Fruit fly (Drosophila melanogaster) whole organism, embryonic: ENCODE data around the gene rasp.

Experiments
- Awh ChIP-seq: fragments of 200-800 bp; sonication (Bioruptor generic); IDR thresholded peaks from 2 replicates; pipeline ENCODE4, ENCODE4 v1.3.6; 2022; ENCODE audit warnings: missing biosample characterization, missing genetic modification characterization
- B-H2 ChIP-seq: fragments of 200-800 bp; sonication (Bioruptor generic); optimal IDR thresholded peaks from 2 replicates; lab custom pipeline; 2018; ENCODE audit warnings: missing biosample characterization, mild to moderate bottlenecking, missing genetic modification characterization
- Bteb2 ChIP-seq: fragments of 200-800 bp; sonication (Bioruptor generic); optimal IDR thresholded peaks from 2 replicates; lab custom pipeline; 2016; ENCODE audit warnings: missing biosample characterization, missing genetic modification characterization
- CG10462 ChIP-seq: fragments of 200-800 bp; sonication (Bioruptor generic); optimal IDR thresholded peaks from 2 replicates; lab custom pipeline; 2016; ENCODE audit warnings: missing biosample characterization, missing genetic modification characterization
- CG10565 ChIP-seq: fragments of 200-800 bp; sonication (Bioruptor generic); optimal IDR thresholded peaks from 3 replicates; lab custom pipeline; 2016; ENCODE audit warnings: missing biosample characterization, mild to moderate bottlenecking, missing genetic modification characterization
- CG11560 ChIP-seq: fragments of 200-800 bp; sonication (Bioruptor generic); IDR thresholded peaks from 3 replicates; pipeline ENCODE4 v1.3.6; 2022; ENCODE audit warnings: missing biosample characterization, missing genetic modification characterization
- CG14710 ChIP-seq: fragments of 200-800 bp; sonication (Bioruptor generic); optimal IDR thresholded peaks from 3 replicates; lab custom pipeline; 2019; ENCODE audit warnings: missing biosample characterization, mild to moderate bottlenecking, missing genetic modification characterization, moderate library complexity
- CG17912 ChIP-seq: fragments of 200-800 bp; sonication (Bioruptor generic); optimal IDR thresholded peaks from 2 replicates; lab custom pipeline; 2018; ENCODE audit warnings: missing biosample characterization, mild to moderate bottlenecking, missing genetic modification characterization
- CG18262 ChIP-seq: fragments of 200-800 bp; optimal IDR thresholded peaks from 3 replicates; lab custom pipeline; 2019; ENCODE audit warnings: missing biosample characterization, mild to moderate bottlenecking, missing genetic modification characterization, moderate library complexity
- CG31224 ChIP-seq: fragments of 200-800 bp; sonication (Bioruptor generic); IDR thresholded peaks from 2 replicates; pipeline ENCODE4 v1.3.6; 2022; ENCODE audit warnings: missing biosample characterization, missing genetic modification characterization
- CG31388 ChIP-seq: fragments of 200-800 bp; sonication (Bioruptor generic); optimal IDR thresholded peaks from 2 replicates; lab custom pipeline; 2016; ENCODE audit warnings: missing biosample characterization, missing genetic modification characterization
- CG3163 ChIP-seq: fragments of 200-800 bp; sonication (Bioruptor generic); optimal IDR thresholded peaks from 3 replicates; lab custom pipeline; 2016; ENCODE audit warnings: missing biosample characterization, missing genetic modification characterization
- CG8089 ChIP-seq: fragments of 200-800 bp; sonication (Bioruptor generic); optimal IDR thresholded peaks from 3 replicates; lab custom pipeline; 2016; ENCODE audit warnings: missing biosample characterization, missing genetic modification characterization
- Doc2 ChIP-seq: fragments of 200-800 bp; sonication (Bioruptor generic); IDR thresholded peaks from 2 replicates; pipeline ENCODE4 v1.3.6; 2022; ENCODE audit warnings: missing biosample characterization, missing genetic modification characterization
- Dref ChIP-seq: fragments of 200-800 bp; sonication (Bioruptor generic); IDR thresholded peaks from 2 replicates; pipeline ENCODE4 v1.3.6; 2022; ENCODE audit warnings: missing biosample characterization, missing genetic modification characterization
- Drgx ChIP-seq: fragments of 200-800 bp; sonication (Bioruptor generic); IDR thresholded peaks from 2 replicates; pipeline ENCODE4 v1.3.6; 2022; ENCODE audit warnings: missing biosample characterization, missing genetic modification characterization
- H2.0 ChIP-seq: fragments of 200-800 bp; sonication (Bioruptor generic); IDR thresholded peaks from 2 replicates; pipeline ENCODE4 v1.3.6; 2022; ENCODE audit warnings: missing biosample characterization, missing genetic modification characterization
- Hmx ChIP-seq: fragments of 200-800 bp; sonication (Bioruptor generic); optimal IDR thresholded peaks from 2 replicates; lab custom pipeline; 2016; ENCODE audit warnings: missing biosample characterization, missing genetic modification characterization
- Lpt ChIP-seq: fragments of >200 bp; optimal IDR thresholded peaks from 2 replicates; lab custom pipeline; 2018; ENCODE audit warnings: missing biosample characterization, missing genetic modification characterization
- Nf-YB ChIP-seq: fragments of 200-800 bp; sonication (Bioruptor generic); optimal IDR thresholded peaks from 3 replicates; lab custom pipeline; 2019; ENCODE audit warnings: missing biosample characterization, mild to moderate bottlenecking, missing genetic modification characterization, moderate library complexity
- Optix ChIP-seq: fragments of 200-800 bp; sonication (Bioruptor generic); IDR thresholded peaks from 3 replicates; pipeline ENCODE4 v1.3.6; 2022; ENCODE audit warnings: missing biosample characterization, missing genetic modification characterization
- Ravus ChIP-seq: fragments of 200-800 bp; sonication (Bioruptor generic); IDR thresholded peaks from 2 replicates; pipeline ENCODE4 v1.3.6; 2022; ENCODE audit warnings: missing biosample characterization, missing genetic modification characterization
- Side ChIP-seq: fragments of 200-800 bp; sonication (Bioruptor generic); optimal IDR thresholded peaks from 2 replicates; lab custom pipeline; 2016; ENCODE audit warnings: missing biosample characterization, missing genetic modification characterization
- Sry-β ChIP-seq: fragments of 200-800 bp; sonication (Bioruptor generic); optimal IDR thresholded peaks from 2 replicates; lab custom pipeline; 2018; ENCODE audit warnings: missing biosample characterization, mild to moderate bottlenecking, missing genetic modification characterization, moderate library complexity
- Xrp1 ChIP-seq: fragments of 200-800 bp; sonication (Bioruptor generic); IDR thresholded peaks from 2 replicates; pipeline ENCODE4 v1.3.6; 2022; ENCODE audit warnings: missing biosample characterization, missing genetic modification characterization
- abd-A ChIP-seq: fragments of 200-800 bp; sonication (Bioruptor generic); optimal IDR thresholded peaks from 3 replicates; lab custom pipeline; 2019; ENCODE audit warnings: missing biosample characterization, mild to moderate bottlenecking, missing genetic modification characterization, moderate library complexity
- amos ChIP-seq: fragments of 200-800 bp; sonication (Bioruptor generic); IDR thresholded peaks from 2 replicates; pipeline ENCODE4 v1.3.6; 2022; ENCODE audit warnings: missing biosample characterization, missing genetic modification characterization; ENCODE audit not compliant: partially characterized antibody
- ap ChIP-seq: fragments of 200-800 bp; sonication (Bioruptor generic); IDR thresholded peaks from 2 replicates; pipeline ENCODE4 v1.3.6; 2022; ENCODE audit warnings: missing biosample characterization, missing genetic modification characterization
- ara ChIP-seq: fragments of 200-800 bp; sonication (Bioruptor generic); IDR thresholded peaks from 2 replicates; pipeline ENCODE4 v1.3.6; 2022; ENCODE audit warnings: missing biosample characterization, missing genetic modification characterization
- ato ChIP-seq: fragments of 200-800 bp; sonication (Bioruptor generic); IDR thresholded peaks from 2 replicates; pipeline ENCODE4 v1.3.6; 2022; ENCODE audit warnings: missing biosample characterization, missing genetic modification characterization; ENCODE audit not compliant: partially characterized antibody
- cad ChIP-seq: fragments of >200 bp; optimal IDR thresholded peaks from 2 replicates; lab custom pipeline; 2017; ENCODE audit warnings: missing biosample characterization, missing genetic modification characterization
- corto ChIP-seq: fragments of 200-800 bp; sonication (Bioruptor generic); optimal IDR thresholded peaks from 2 replicates; lab custom pipeline; 2016; ENCODE audit warnings: missing biosample characterization, mild to moderate bottlenecking, missing genetic modification characterization, moderate library complexity
- crp ChIP-seq, 2 experiments: fragments of 200-800 bp; sonication (Bioruptor generic); optimal IDR thresholded peaks; 2 replicates in 1 of 2; 3 replicates in 1 of 2; lab custom pipeline; 2017; ENCODE audit warnings: missing biosample characterization in 2 of 2, missing genetic modification characterization in 2 of 2, mild to moderate bottlenecking in 1 of 2, moderate library complexity in 1 of 2
- en ChIP-seq: fragments of 200-800 bp; sonication (Bioruptor generic); optimal IDR thresholded peaks from 2 replicates; lab custom pipeline; 2016; ENCODE audit warnings: missing biosample characterization, missing genetic modification characterization
- fru ChIP-seq: fragments of >200 bp; optimal IDR thresholded peaks from 2 replicates; lab custom pipeline; 2017
- gsb-n ChIP-seq: fragments of 200-800 bp; sonication (Bioruptor generic); optimal IDR thresholded peaks from 3 replicates; lab custom pipeline; 2018; ENCODE audit warnings: missing biosample characterization, mild to moderate bottlenecking, missing genetic modification characterization
- gt ChIP-seq: fragments of 200-800 bp; sonication (Bioruptor generic); IDR thresholded peaks from 2 replicates; pipeline ENCODE4 v1.3.6; 2022; ENCODE audit warnings: missing biosample characterization, missing genetic modification characterization
- ham ChIP-seq: fragments of 200-800 bp; sonication (Bioruptor generic); IDR thresholded peaks from 2 replicates; pipeline ENCODE4 v1.3.6; 2022; ENCODE audit warnings: missing biosample characterization, missing genetic modification characterization
- her ChIP-seq: fragments of 200-800 bp; sonication (Bioruptor generic); optimal IDR thresholded peaks from 2 replicates; lab custom pipeline; 2016; ENCODE audit warnings: missing biosample characterization, missing genetic modification characterization
- jigr1 ChIP-seq: fragments of 200-800 bp; sonication (Bioruptor generic); IDR thresholded peaks from 3 replicates; pipeline ENCODE4 v1.3.6; 2022; ENCODE audit warnings: missing biosample characterization, missing genetic modification characterization
- jing ChIP-seq: fragments of 200-800 bp; sonication (Bioruptor generic); optimal IDR thresholded peaks from 2 replicates; lab custom pipeline; 2018; ENCODE audit warnings: missing biosample characterization, mild to moderate bottlenecking, missing genetic modification characterization
- kni ChIP-seq: fragments of 200-800 bp; sonication (Bioruptor generic); optimal IDR thresholded peaks from 3 replicates; lab custom pipeline; 2017; ENCODE audit warnings: mild to moderate bottlenecking, missing biosample characterization, missing genetic modification reagents, missing genetic modification characterization
- lola ChIP-seq, 3 experiments: fragments of >200 bp in 2 of 3; fragments of 200-800 bp in 1 of 3; sonication (Bioruptor generic) in 1 of 3; optimal IDR thresholded peaks; 2 replicates each; lab custom pipeline; 2017 to 2019; ENCODE audit warnings: missing biosample characterization in 3 of 3, missing genetic modification characterization in 3 of 3, mild to moderate bottlenecking in 1 of 3, moderate library complexity in 1 of 3
- nom ChIP-seq: fragments of 200-800 bp; sonication (Bioruptor generic); optimal IDR thresholded peaks from 2 replicates; lab custom pipeline; 2017; ENCODE audit warnings: missing biosample characterization, missing genetic modification characterization, mild to moderate bottlenecking, moderate library complexity, missing genetic modification reagents
- pan ChIP-seq, 4 experiments: fragments of >200 bp in 3 of 4; fragments of 200-800 bp in 1 of 4; sonication (Bioruptor generic) in 1 of 4; optimal IDR thresholded peaks in 3 of 4; IDR thresholded peaks in 1 of 4; 2 replicates each; pipeline versions ENCODE4 v1.3.6 to Lab custom; 2017 to 2022; ENCODE audit warnings: missing biosample characterization in 2 of 4, missing genetic modification characterization in 2 of 4, mixed read lengths in 1 of 4
- ro ChIP-seq: fragments of 200-800 bp; sonication (Bioruptor generic); IDR thresholded peaks from 2 replicates; pipeline ENCODE4 v1.3.6; 2022; ENCODE audit warnings: missing biosample characterization, missing genetic modification characterization
- row ChIP-seq: fragments of 200-800 bp; sonication (Bioruptor generic); IDR thresholded peaks from 3 replicates; pipeline ENCODE4 v1.3.6; 2022; ENCODE audit warnings: missing biosample characterization, missing genetic modification characterization
- sens ChIP-seq: fragments of 200-800 bp; sonication (Bioruptor generic); peaks from one replicate; lab custom pipeline; 2016; ENCODE audit warnings: missing biosample characterization, missing genetic modification characterization
- sens-2 ChIP-seq: fragments of 200-800 bp; sonication (Bioruptor generic); IDR thresholded peaks from 2 replicates; pipeline ENCODE4 v1.3.6; 2022; ENCODE audit warnings: missing biosample characterization, missing genetic modification characterization
- sim ChIP-seq: fragments of 200-800 bp; sonication (Bioruptor generic); IDR thresholded peaks from 2 replicates; pipeline ENCODE4 v1.3.6; 2022; ENCODE audit warnings: missing biosample characterization, missing genetic modification characterization
- tgo ChIP-seq: fragments of 200-800 bp; sonication (Bioruptor generic); IDR thresholded peaks from 3 replicates; pipeline ENCODE4 v1.3.6; 2022; ENCODE audit warnings: missing biosample characterization, missing genetic modification characterization
- zen ChIP-seq: fragments of 200-800 bp; sonication (Bioruptor generic); optimal IDR thresholded peaks from 3 replicates; lab custom pipeline; 2018; ENCODE audit warnings: missing biosample characterization, mild to moderate bottlenecking, missing genetic modification characterization, moderate library complexity

Gene rasp

dm6 chr3L:3194059-3194458 lies 32.1 kb downstream of the rasp start (continued):
- TF ChIP-seq ato (GFP tag; lab: Robert Waterston, UW) (no peak), CG31388 (GFP tag; lab: Kevin White, UChicago) (peak; percentile 64), CG3163 (GFP tag; lab: Kevin White, UChicago) (no peak), kni (GFP tag; lab: Kevin White, UChicago) (peak; percentile 4), corto (GFP tag; lab: Kevin White, UChicago) (peak; percentile 93), Dref (no peak), H2.0 (GFP tag; lab: Robert Waterston, UW) (peak; percentile 90), en (GFP tag; lab: Kevin White, UChicago) (peak; percentile 24), tgo (peak; percentile 93), lola (GFP tag; optimal IDR thresholded peaks at IDR 0.05; lab: Kevin White, UChicago) (peak in 1 of 3 experiments; percentile 88), CG11560 (tag; lab: Robert Waterston, UW) (peak; percentile 68; the same call in 2 of the 3 replicates), sim (GFP tag; lab: Robert Waterston, UW) (peak; percentile 92), Bteb2 (peak; percentile 52), ap (GFP tag; lab: Robert Waterston, UW) (peak; percentile 90), Doc2 (GFP tag; lab: Robert Waterston, UW) (peak; percentile 73), amos (GFP tag; lab: Robert Waterston, UW) (no peak), Ravus (GFP tag; lab: Robert Waterston, UW) (peak; percentile 82), CG8089 (GFP tag; lab: Kevin White, UChicago) (no peak), Sry-β (peak; percentile 58), gsb-n (tag; lab: Kevin White, UChicago) (peak; percentile 93), CG31224 (GFP tag; lab: Robert Waterston, UW) (peak; percentile 86), crp (GFP tag; optimal IDR thresholded peaks at IDR 0.05; lab: Kevin White, UChicago) (peak in 1 of 2 experiments; percentile 53), CG10462 (GFP tag; lab: Kevin White, UChicago) (peak; percentile 80), Awh (GFP tag; lab: Robert Waterston, UW) (peak; percentile 96), cad (GFP tag; lab: Kevin White, UChicago) (no peak), sens-2 (GFP tag; lab: Robert Waterston, UW) (peak; percentile 92), Lpt (GFP tag; lab: Kevin White, UChicago) (no peak), Drgx (GFP tag; lab: Robert Waterston, UW) (peak; percentile 99), Optix (GFP tag; lab: Robert Waterston, UW) (peak; percentile 85; the same call in 2 of the 3 replicates), jing (GFP tag; lab: Kevin White, UChicago) (peak; percentile 82), Side (GFP tag; lab: Kevin White, UChicago) (peak; percentile 41), CG10565 (GFP tag; lab: Kevin White, UChicago) (peak; percentile 57), CG18262 (tag; lab: Kevin White, UChicago) (peak; percentile 95), gt (GFP tag; lab: Robert Waterston, UW) (peak; percentile 78), ro (GFP tag; lab: Robert Waterston, UW) (peak; percentile 85), CG14710 (peak; percentile 90), zen (tag; lab: Kevin White, UChicago) (peak; percentile 97), ham (GFP tag; lab: Robert Waterston, UW) (no peak), B-H2 (peak; percentile 58), nom (GFP tag; lab: Kevin White, UChicago) (peak; percentile 62), CG17912 (GFP tag; lab: Kevin White, UChicago) (no peak), abd-A (tag; lab: Kevin White, UChicago) (peak; percentile 41), fru (no peak), Hmx (GFP tag; lab: Kevin White, UChicago) (no peak), her (GFP tag; lab: Kevin White, UChicago) (no peak), sens (GFP tag; lab: Kevin White, UChicago) (peak; percentile 96), row (GFP tag; lab: Robert Waterston, UW) (peak; percentile 95), Nf-YB (GFP tag; lab: Kevin White, UChicago) (peak; percentile 82), pan (optimal IDR thresholded peaks at IDR 0.05; lab: Kevin White, UChicago) (no peak), pan (GFP tag; optimal IDR thresholded peaks at IDR 0.05 in 1 of 2, IDR thresholded peaks at IDR 0.05 in 1 of 2) (peak in 1 of 2 experiments; percentile 97), ara (GFP tag; lab: Robert Waterston, UW) (peak; percentile 93), jigr1 (GFP tag; lab: Robert Waterston, UW) (peak; percentile 90), Xrp1 (peak; percentile 97)
